Worm (Caenorhabditis elegans) whole organism, L4/young adult: Measurements from ENCODE around the gene rla-2.

Experiments used
- W03F9.2 ChIP-seq: fragments of 150-350 bp; optimal IDR thresholded peaks from 2 replicates; lab custom pipeline; 2014; ENCODE audit warnings: missing biosample characterization, missing genetic modification characterization
- him-1 ChIP-seq: sonication (generic microtip); optimal IDR thresholded peaks from 2 replicates; lab custom pipeline; 2016; ENCODE audit warnings: missing genotype, missing genetic modification reagents, missing genetic modification characterization, missing compliant biosample characterization

DNA sequence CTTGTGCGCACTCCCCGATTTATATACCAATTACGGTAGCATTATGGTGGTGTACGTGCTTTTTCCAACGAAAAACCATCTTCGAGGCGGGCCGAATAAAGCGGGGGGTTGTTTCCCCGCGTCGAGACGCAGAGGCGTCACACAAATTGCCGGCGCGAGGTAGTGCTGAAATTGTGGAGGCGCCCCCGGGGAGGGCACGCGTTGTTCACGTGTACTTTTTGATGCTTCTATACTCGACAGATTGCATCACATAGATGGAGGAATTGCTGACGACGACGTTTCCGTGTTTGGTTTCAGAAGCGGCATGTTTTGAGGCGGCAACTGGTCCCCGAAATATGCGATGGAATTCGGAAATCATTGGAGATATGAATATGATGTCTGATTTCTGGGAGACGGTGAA lies 25.2 kb upstream of the rla-2 start:
- peak; percentile 67 for TF ChIP-seq him-1 (tag; lab: Kevin White, UChicago)
- no peak for TF ChIP-seq W03F9.2 (tag; lab: Kevin White, UChicago)
